Fruit fly (Drosophila melanogaster): ENCODE data around the gene Ir100a.
A peak's percentile ranks its signal among the peaks of the same experiment; 100 is the strongest.

Gene Ir100a

DNA sequence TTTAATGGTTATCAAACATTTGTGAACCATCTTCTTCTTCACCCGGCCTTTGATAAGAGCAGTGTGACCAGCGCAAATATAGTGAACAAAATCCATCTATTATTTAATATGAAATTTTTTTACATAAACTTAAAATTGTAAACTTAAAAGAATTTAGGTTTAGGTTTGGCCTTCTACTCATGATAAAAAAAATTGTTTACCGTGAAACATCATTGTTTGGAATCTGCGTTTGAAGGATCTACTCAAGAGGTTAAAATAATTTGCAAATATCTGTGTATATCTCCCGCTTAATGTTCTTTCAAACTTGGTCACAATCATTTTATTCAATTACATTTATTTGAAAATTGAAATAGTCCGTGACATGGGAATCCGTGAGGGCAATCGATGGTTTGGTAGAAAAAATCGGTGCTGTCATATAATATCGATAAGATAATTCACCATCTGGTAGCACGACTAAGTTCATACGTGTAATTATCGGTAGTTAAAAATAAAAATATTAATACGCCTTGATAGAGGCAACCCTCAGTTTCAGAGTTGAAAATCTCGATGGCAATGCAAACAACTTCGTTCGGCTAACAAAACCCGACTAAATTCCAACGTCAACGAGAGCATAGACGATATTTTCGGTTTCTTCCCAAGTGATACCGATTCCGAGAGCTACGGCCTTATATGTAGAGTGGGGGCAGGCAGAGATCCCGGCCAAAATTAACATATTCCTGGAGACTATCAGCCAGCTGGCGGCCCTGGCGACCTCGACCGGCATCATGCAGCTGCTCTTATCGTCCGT lies 28.8 kb upstream of the Ir100a start, which contains the start of the genes betaGlu and sip3 (continued):
- TF ChIP-seq grau (tag; optimal IDR thresholded peaks at IDR 0.05) (peak; percentile 25), maf-S (GFP tag; optimal IDR thresholded peaks at IDR 0.05) (no peak), CG9932 (GFP tag; IDR thresholded peaks at IDR 0.05) (peak; percentile 48; the same call in 1 of the 2 replicates), row (GFP tag; IDR thresholded peaks at IDR 0.05) (peak; percentile 51), CG10267 (tag; optimal IDR thresholded peaks at IDR 0.05) (peak; percentile 37), Sox102F (GFP tag; optimal IDR thresholded peaks at IDR 0.05) (no peak), bbx (GFP tag; IDR thresholded peaks at IDR 0.05; ENCODE audit: partially characterized antibody) (peak; percentile 92), CG4617 (GFP tag; optimal IDR thresholded peaks at IDR 0.05; ENCODE audit: borderline replicate concordance) (peak; percentile 28), HmgZ (tag; optimal IDR thresholded peaks at IDR 0.05) (peak; percentile 43), Stat92E (GFP tag; optimal IDR thresholded peaks at IDR 0.05) (no peak), lab (GFP tag; optimal IDR thresholded peaks at IDR 0.05) (no peak), sqz (GFP tag; optimal IDR thresholded peaks at IDR 0.05) (no peak), CG6791 (GFP tag; IDR thresholded peaks at IDR 0.05; ENCODE audit: partially characterized antibody) (peak; percentile 90), pb (GFP tag; optimal IDR thresholded peaks at IDR 0.05) (no peak), Dek (tag; optimal IDR thresholded peaks at IDR 0.05) (peak; percentile 27), lbe (GFP tag; optimal IDR thresholded peaks at IDR 0.05) (peak; percentile 59), CG9797 (GFP tag; optimal IDR thresholded peaks at IDR 0.05) (peak; percentile 52), CG8924 (tag; optimal IDR thresholded peaks at IDR 0.05) (peak; percentile 25), CG13775 (GFP tag; optimal IDR thresholded peaks at IDR 0.05) (peak; percentile 19), CG9817 (tag; optimal IDR thresholded peaks at IDR 0.05) (no peak), CG17385 (GFP tag; optimal IDR thresholded peaks at IDR 0.05) (peak; percentile 96), knrl (GFP tag; IDR thresholded peaks at IDR 0.05; ENCODE audit: partially characterized antibody) (peak; percentile 93), CG9437 (GFP tag; optimal IDR thresholded peaks at IDR 0.05) (peak; percentile 12), crp (GFP tag; optimal IDR thresholded peaks at IDR 0.05) (peak in 1 of 2 experiments; percentile 48), CG6765 (GFP tag; optimal IDR thresholded peaks at IDR 0.05) (no peak), aop (GFP tag; IDR thresholded peaks at IDR 0.05) (no peak), CG7928 (GFP tag; optimal IDR thresholded peaks at IDR 0.05) (no peak), CG42726 (GFP tag; IDR thresholded peaks at IDR 0.05; ENCODE audit: partially characterized antibody) (peak; percentile 89), CG2129 (GFP tag; IDR thresholded peaks at IDR 0.05; ENCODE audit: partially characterized antibody) (peak; percentile 62), cad (GFP tag; optimal IDR thresholded peaks at IDR 0.05) (no peak), dpn (GFP tag; optimal IDR thresholded peaks at IDR 0.05) (peak; percentile 2 to 21), exex (tag; optimal IDR thresholded peaks at IDR 0.05) (no peak), CG14965 (GFP tag; optimal IDR thresholded peaks at IDR 0.05; ENCODE audit: borderline replicate concordance) (no peak), CG15514 (GFP tag; optimal IDR thresholded peaks at IDR 0.05) (peak; percentile 94), CG2889 (GFP tag; IDR thresholded peaks at IDR 0.05) (no peak), CG3995 (GFP tag; optimal IDR thresholded peaks at IDR 0.05) (peak; percentile 87), abd-A (tag; optimal IDR thresholded peaks at IDR 0.05) (no peak), mam (GFP tag; optimal IDR thresholded peaks at IDR 0.05) (peak; percentile 15), CG11695 (GFP tag; IDR thresholded peaks at IDR 0.05) (no peak), sug (tag; optimal IDR thresholded peaks at IDR 0.05) (peak; percentile 20), E2f2 (GFP tag; IDR thresholded peaks at IDR 0.05) (peak; percentile 50; the same call in 1 of the 2 replicates), Aef1 (GFP tag; IDR thresholded peaks at IDR 0.05) (no peak), vnd (GFP tag; IDR thresholded peaks at IDR 0.05; ENCODE audit: partially characterized antibody) (peak; percentile 89), cato (GFP tag; optimal IDR thresholded peaks at IDR 0.05; ENCODE audit: borderline replicate concordance) (no peak), ftz-f1 (GFP tag; optimal IDR thresholded peaks at IDR 0.05) (peak; percentile 8), CG12391 (tag; optimal IDR thresholded peaks at IDR 0.05) (peak; percentile 65), CG11504 (tag; optimal IDR thresholded peaks at IDR 0.05) (no peak)

Measured in whole organism, embryonic.